Worm (Caenorhabditis elegans) whole organism, young adult: Measurements from ENCODE around the gene oac-42.
"Not testable (repeated sequence)": the region's sequence is repeated elsewhere in the genome, so short reads cannot be mapped to it uniquely, and the experiment has no call there.

Source experiments
- C06A6.2 ChIP-seq: fragments of 200-800 bp; sonication (Bioruptor generic); conservative IDR thresholded peaks from 2 replicates; pipeline ENCODE4 v1.3.6; 2022; ENCODE audit warnings: missing genetic modification characterization, missing compliant biosample characterization
- C17E4.6 ChIP-seq: fragments of 200-800 bp; sonication (Bioruptor generic); IDR thresholded peaks from 2 replicates; pipeline ENCODE4 v1.3.6; 2022; ENCODE audit warnings: missing genetic modification reagents, missing genetic modification characterization, missing compliant biosample characterization
- F10E7.11 ChIP-seq: sonication (generic microtip); optimal IDR thresholded peaks from 2 replicates; lab custom pipeline; 2017; ENCODE audit warnings: mild to moderate bottlenecking, missing genetic modification characterization, moderate library complexity, missing compliant biosample characterization
- F49E8.2 ChIP-seq: sonication (generic microtip); optimal IDR thresholded peaks from 3 replicates; lab custom pipeline; 2017; ENCODE audit warnings: missing genetic modification characterization, mild to moderate bottlenecking, missing compliant biosample characterization, antibody characterized with exemption, moderate library complexity; ENCODE audit not compliant: insufficient read depth
- F57A8.1 ChIP-seq: fragments of 200-800 bp; sonication (Bioruptor generic); optimal IDR thresholded peaks from 2 replicates; lab custom pipeline; 2018; ENCODE audit warnings: mild to moderate bottlenecking, missing genetic modification characterization, moderate library complexity, missing compliant biosample characterization
- F57C9.4 ChIP-seq: sonication (generic microtip); optimal IDR thresholded peaks from 2 replicates; lab custom pipeline; 2017; ENCODE audit warnings: mild to moderate bottlenecking, missing genetic modification characterization, missing compliant biosample characterization
- T26A5.8 ChIP-seq: sonication (generic microtip); optimal IDR thresholded peaks from 2 replicates; lab custom pipeline; 2016; ENCODE audit warnings: missing genetic modification characterization, missing compliant biosample characterization
- Y79H2A.3 ChIP-seq: fragments of 200-800 bp; sonication (Bioruptor generic); conservative IDR thresholded peaks from 2 replicates; pipeline ENCODE4 v1.3.6; 2022; ENCODE audit warnings: missing genetic modification reagents, missing genetic modification characterization, missing compliant biosample characterization
- aptf-3 ChIP-seq: fragments of 200-800 bp; sonication (Bioruptor generic); IDR thresholded peaks from 2 replicates; pipeline ENCODE4 v1.3.6; 2022; ENCODE audit warnings: missing genetic modification characterization, missing compliant biosample characterization
- bed-1 ChIP-seq: fragments of 200-800 bp; sonication (Bioruptor generic); IDR thresholded peaks from 2 replicates; pipeline ENCODE4 v1.3.6; 2022; ENCODE audit warnings: missing genetic modification reagents, missing genetic modification characterization, missing compliant biosample characterization
- ceh-79 ChIP-seq: sonication (generic microtip); optimal IDR thresholded peaks from 2 replicates; lab custom pipeline; 2017; ENCODE audit warnings: mild to moderate bottlenecking, missing genetic modification characterization, missing compliant biosample characterization
- dox-1 ChIP-seq: fragments of 200-800 bp; sonication (Bioruptor generic); IDR thresholded peaks from 2 replicates; pipeline ENCODE4 v1.3.6; 2022; ENCODE audit warnings: missing genetic modification reagents, missing genetic modification characterization, missing compliant biosample characterization
- efl-1 ChIP-seq: fragments of 150-350 bp; optimal IDR thresholded peaks from 2 replicates; lab custom pipeline; 2014; ENCODE audit warnings: missing biosample characterization, missing genetic modification reagents, missing genetic modification characterization
- ets-4 ChIP-seq: fragments of 200-800 bp; sonication (Bioruptor generic); optimal IDR thresholded peaks from 2 replicates; lab custom pipeline; 2018; ENCODE audit warnings: mild to moderate bottlenecking, missing genetic modification characterization, missing compliant biosample characterization
- gei-17 ChIP-seq: fragments of 200-800 bp; sonication (Bioruptor generic); optimal IDR thresholded peaks from 2 replicates; lab custom pipeline; 2018; ENCODE audit warnings: mild to moderate bottlenecking, missing genetic modification characterization, missing compliant biosample characterization
- hmg-1.2 ChIP-seq: fragments of 200-800 bp; sonication (Bioruptor generic); IDR thresholded peaks from 2 replicates; pipeline ENCODE4 v1.3.6; 2022; ENCODE audit warnings: missing genetic modification reagents, missing genetic modification characterization, missing compliant biosample characterization
- hsf-1 ChIP-seq: fragments of 200-800 bp; sonication (Bioruptor generic); IDR thresholded peaks from 2 replicates; pipeline ENCODE4 v1.3.6; 2022; ENCODE audit warnings: missing genetic modification reagents, missing genetic modification characterization, missing compliant biosample characterization
- lin-26 ChIP-seq: fragments of 200-800 bp; sonication (Bioruptor generic); IDR thresholded peaks from 2 replicates; pipeline ENCODE4 v1.3.6; 2022; ENCODE audit warnings: missing genetic modification reagents, missing genetic modification characterization, missing compliant biosample characterization
- lin-40 ChIP-seq: sonication (generic microtip); optimal IDR thresholded peaks from 2 replicates; lab custom pipeline; 2016; ENCODE audit warnings: missing genetic modification characterization, mild to moderate bottlenecking, missing compliant biosample characterization, missing genotype, missing genetic modification reagents
- madf-10 ChIP-seq: sonication (generic microtip); optimal IDR thresholded peaks from 2 replicates; lab custom pipeline; 2016; ENCODE audit warnings: mild to moderate bottlenecking, missing genetic modification characterization, missing compliant biosample characterization
- madf-3 ChIP-seq: fragments of 200-800 bp; sonication (Bioruptor generic); IDR thresholded peaks from 2 replicates; pipeline ENCODE4 v1.3.6; 2022; ENCODE audit warnings: missing genetic modification reagents, missing genetic modification characterization, missing compliant biosample characterization
- madf-8 ChIP-seq: fragments of 200-800 bp; sonication (Bioruptor generic); conservative IDR thresholded peaks from 2 replicates; pipeline ENCODE4 v1.3.6; 2022; ENCODE audit warnings: missing genetic modification reagents, missing genetic modification characterization, missing compliant biosample characterization
- mcd-1 ChIP-seq: fragments of 200-800 bp; sonication (Bioruptor generic); IDR thresholded peaks from 2 replicates; pipeline ENCODE4 v1.3.6; 2022; ENCODE audit warnings: missing genetic modification reagents, missing genetic modification characterization, missing compliant biosample characterization
- nfyb-1 ChIP-seq: fragments of 200-800 bp; sonication (Bioruptor generic); IDR thresholded peaks from 2 replicates; pipeline ENCODE4 v1.3.6; 2022; ENCODE audit warnings: missing genetic modification reagents, missing genetic modification characterization, missing compliant biosample characterization
- nhr-179 ChIP-seq: sonication (generic microtip); optimal IDR thresholded peaks from 2 replicates; lab custom pipeline; 2016; ENCODE audit warnings: mild to moderate bottlenecking, missing genetic modification characterization, missing compliant biosample characterization
- pbrm-1 ChIP-seq: fragments of 200-800 bp; sonication (Bioruptor generic); IDR thresholded peaks from 2 replicates; pipeline ENCODE4 v1.3.6; 2022; ENCODE audit warnings: missing genetic modification reagents, missing genetic modification characterization, missing compliant biosample characterization
- rpc-1 ChIP-seq, 2 experiments: fragments of 150-350 bp in 1 of 2; sonication (generic microtip) in 1 of 2; optimal IDR thresholded peaks; 2 replicates each; lab custom pipeline; 2014 to 2018; ENCODE audit warnings: missing biosample characterization in 1 of 2, missing genetic modification characterization in 1 of 2, missing genetic modification reagents in 1 of 2, missing genotype in 1 of 2
- sea-2 ChIP-seq: fragments of 200-800 bp; sonication (Bioruptor generic); IDR thresholded peaks from 2 replicates; pipeline ENCODE4 v1.3.6; 2022; ENCODE audit warnings: missing genetic modification characterization, missing compliant biosample characterization
- snpc-1.1 ChIP-seq: sonication (generic microtip); optimal IDR thresholded peaks from 2 replicates; lab custom pipeline; 2017; ENCODE audit warnings: missing genetic modification characterization, mild to moderate bottlenecking, missing compliant biosample characterization, antibody characterized with exemption, moderate library complexity, missing genotype, missing genetic modification reagents; ENCODE audit not compliant: insufficient read depth
- snpc-1.3 ChIP-seq: sonication (generic microtip); optimal IDR thresholded peaks from 2 replicates; lab custom pipeline; 2017; ENCODE audit warnings: missing genetic modification characterization, mild to moderate bottlenecking, missing compliant biosample characterization, antibody characterized with exemption, moderate library complexity, missing genotype, missing genetic modification reagents; ENCODE audit not compliant: insufficient read depth
- sptf-2 ChIP-seq: fragments of 200-800 bp; sonication (Bioruptor generic); optimal IDR thresholded peaks from 2 replicates; lab custom pipeline; 2018; ENCODE audit warnings: mild to moderate bottlenecking, missing genetic modification characterization, missing compliant biosample characterization
- tbx-9 ChIP-seq: sonication (generic microtip); optimal IDR thresholded peaks from 2 replicates; lab custom pipeline; 2016; ENCODE audit warnings: borderline replicate concordance, missing genetic modification characterization, inconsistent platforms, missing compliant biosample characterization
- tlf-1 ChIP-seq: fragments of 200-800 bp; sonication (Bioruptor generic); optimal IDR thresholded peaks from 2 replicates; lab custom pipeline; 2018; ENCODE audit warnings: mild to moderate bottlenecking, missing genetic modification characterization, missing compliant biosample characterization
- zfh-2 ChIP-seq: fragments of 200-800 bp; sonication (Bioruptor generic); conservative IDR thresholded peaks from 2 replicates; pipeline ENCODE4 v1.3.6; 2022; ENCODE audit warnings: missing genetic modification reagents, missing genetic modification characterization, missing compliant biosample characterization
- zim-3 ChIP-seq: sonication (generic microtip); optimal IDR thresholded peaks from 2 replicates; lab custom pipeline; 2017; ENCODE audit warnings: mild to moderate bottlenecking, missing genetic modification characterization, moderate library complexity, missing compliant biosample characterization
- ztf-22 ChIP-seq: fragments of 200-800 bp; sonication (Bioruptor generic); optimal IDR thresholded peaks from 2 replicates; lab custom pipeline; 2018; ENCODE audit warnings: mild to moderate bottlenecking, missing genetic modification characterization, moderate library complexity, missing compliant biosample characterization
- ztf-28 ChIP-seq: fragments of 200-800 bp; sonication (Bioruptor generic); IDR thresholded peaks from 2 replicates; pipeline ENCODE4 v1.3.6; 2022; ENCODE audit warnings: missing genetic modification reagents, missing genetic modification characterization, missing compliant biosample characterization

Gene oac-42

ce11 chrV:15863042-15863441 is 21.6 kb downstream of the oac-42 start, which contains the start of gene srh-299 (continued):
- TF ChIP-seq snpc-1.3 (tag; lab: Kevin White, UChicago): no peak
- no peak for TF ChIP-seq ztf-28 (GFP tag; lab: Robert Waterston, UW)
- TF ChIP-seq mcd-1 (GFP tag; lab: Robert Waterston, UW): no peak
- TF ChIP-seq F10E7.11 (tag; lab: Kevin White, UChicago): no peak
- TF ChIP-seq Y79H2A.3 (GFP tag; lab: Robert Waterston, UW): no peak
- TF ChIP-seq T26A5.8 (tag; lab: Kevin White, UChicago): no peak
- TF ChIP-seq efl-1 (GFP tag; lab: Kevin White, UChicago): no peak
- TF ChIP-seq, all 124 proteins: peak for 0

DNA sequence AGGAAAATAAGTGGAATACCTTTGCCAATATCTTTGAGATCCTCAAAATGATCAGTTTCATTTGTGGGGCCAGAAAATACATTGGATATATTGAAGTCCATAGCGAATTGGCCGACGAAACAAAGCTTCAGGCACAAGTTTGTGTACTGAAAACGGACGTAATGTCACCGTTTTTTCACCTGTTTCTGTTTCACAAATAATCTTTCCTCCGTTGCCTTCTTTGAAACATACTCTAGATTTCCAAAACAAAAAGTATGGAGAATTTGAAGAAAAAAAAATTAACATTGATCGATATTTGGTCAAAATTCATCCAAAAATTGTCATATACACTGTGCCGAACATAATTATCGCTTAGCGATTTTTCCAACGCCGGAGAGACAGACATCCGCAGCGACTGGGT is 22.0 kb downstream of the oac-42 start, which contains the start of gene srz-12:
TSS of gene srz-12 (minus strand) at position 101 of the 400 bp plus-strand sequence.
- TF ChIP-seq ets-4 (GFP tag; lab: Kevin White, UChicago) (no peak), tbx-9 (no peak), madf-8 (GFP tag; lab: Robert Waterston, UW) (no peak), snpc-1.1 (tag; lab: Kevin White, UChicago) (no peak), pbrm-1 (GFP tag; lab: Robert Waterston, UW) (no peak)

ce11 chrV:15858292-15858691 is 26.3 kb downstream of the oac-42 start, which contains the start of gene srh-148:
Gene srh-148, minus strand, starts transcription at chrV:15858392.
- TF ChIP-seq F57C9.4 (no peak), hmg-1.2 (GFP tag; lab: Robert Waterston, UW) (no peak), F57A8.1 (GFP tag; lab: Kevin White, UChicago) (no peak), nhr-179 (tag; lab: Kevin White, UChicago) (no peak), ztf-28 (GFP tag; lab: Robert Waterston, UW) (no peak), C17E4.6 (GFP tag; lab: Robert Waterston, UW) (no peak), ceh-79 (tag; lab: Kevin White, UChicago) (no peak), sptf-2 (GFP tag; lab: Kevin White, UChicago) (no peak), aptf-3 (GFP tag; lab: Robert Waterston, UW) (no peak), zfh-2 (GFP tag; lab: Robert Waterston, UW) (no peak), madf-10 (tag; lab: Kevin White, UChicago) (no peak), C06A6.2 (GFP tag; lab: Robert Waterston, UW) (no peak), lin-40 (no peak), T26A5.8 (tag; lab: Kevin White, UChicago) (no peak), tlf-1 (GFP tag; lab: Kevin White, UChicago) (no peak), bed-1 (GFP tag; lab: Robert Waterston, UW) (no peak), ets-4 (GFP tag; lab: Kevin White, UChicago) (no peak), nfyb-1 (GFP tag; lab: Robert Waterston, UW) (no peak), ztf-22 (no peak)

DNA sequence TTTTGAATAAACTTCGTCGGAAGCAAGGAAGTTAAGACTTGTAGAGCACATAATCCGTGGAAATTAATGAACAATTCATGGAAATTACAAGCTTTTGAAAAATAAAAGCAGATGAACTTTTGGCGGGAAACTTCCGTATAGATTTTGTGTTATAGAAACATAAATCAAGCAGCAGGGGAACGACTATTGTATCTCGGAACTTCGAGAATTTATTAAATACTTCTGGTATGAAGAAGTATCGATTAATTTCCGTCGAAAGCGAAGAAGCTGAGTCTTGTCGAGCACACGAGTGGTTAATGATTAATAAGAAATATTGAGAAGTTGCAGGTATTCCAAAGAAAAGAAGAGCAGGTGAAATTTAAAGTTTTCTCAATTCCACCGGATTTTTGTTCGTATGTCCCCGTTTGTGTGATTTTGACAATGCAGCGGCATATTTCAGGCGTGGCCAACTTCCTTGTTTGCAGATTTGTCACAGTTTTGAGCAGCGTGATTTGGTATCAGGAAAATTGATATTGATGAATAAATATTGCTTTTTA is 34.3 kb downstream of the oac-42 start, which contains the start of gene srh-147:
TSS of gene srh-147 (minus strand) at position 51 of the 536 bp plus-strand sequence.
- TF ChIP-seq F57C9.4; gei-17 (GFP tag; lab: Kevin White, UChicago); rpc-1 (optimal IDR thresholded peaks at IDR 0.05; lab: Kevin White, UChicago); rpc-1 (tag; optimal IDR thresholded peaks at IDR 0.05; lab: Kevin White, UChicago): not testable (repeated sequence)

DNA sequence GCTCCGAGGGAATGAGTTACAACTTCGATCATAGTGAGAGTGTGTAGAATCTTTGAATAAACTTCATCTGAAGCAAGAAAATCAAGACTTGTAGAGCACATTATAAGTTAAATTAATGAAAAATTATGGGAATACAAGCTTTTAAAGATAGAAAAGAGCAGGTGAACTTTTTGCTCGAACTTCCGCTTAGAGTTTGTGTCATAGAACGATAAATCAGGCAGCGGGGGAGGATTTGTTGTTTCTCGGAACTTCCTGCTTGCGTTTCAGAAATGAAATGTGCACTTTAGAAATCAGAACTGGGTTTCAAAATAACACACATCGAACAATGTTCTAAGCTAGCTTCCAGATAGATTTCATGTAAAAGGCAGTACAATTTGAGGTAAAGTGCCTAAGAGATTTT is 43.5 kb downstream of the oac-42 start, which contains the start of gene srh-149:
TSS of gene srh-149 (minus strand) at position 101 of the 400 bp plus-strand sequence.
- TF ChIP-seq F57C9.4: no peak
- no peak for TF ChIP-seq zim-3
- TF ChIP-seq ets-4 (GFP tag; lab: Kevin White, UChicago): no peak
- TF ChIP-seq hsf-1 (GFP tag; lab: Robert Waterston, UW): no peak
- TF ChIP-seq dox-1: no peak
- TF ChIP-seq madf-3 (GFP tag; lab: Robert Waterston, UW): no peak
- TF ChIP-seq F49E8.2: no peak
- TF ChIP-seq sea-2 (GFP tag; lab: Robert Waterston, UW): no peak
- no peak for TF ChIP-seq lin-26 (GFP tag; lab: Robert Waterston, UW)
- TF ChIP-seq, all 124 proteins: peak for 0
